Worm (Caenorhabditis elegans) whole organism, L3 larva: ENCODE data around the gene rpoa-1.

Experiments
- fos-1 ChIP-seq: fragments of 150-350 bp; optimal IDR thresholded peaks from 2 replicates; lab custom pipeline; 2014; ENCODE audit warnings: missing biosample characterization, missing genetic modification characterization
- jun-1 ChIP-seq: fragments of 150-350 bp; optimal IDR thresholded peaks from 2 replicates; lab custom pipeline; 2014; ENCODE audit warnings: missing biosample characterization, missing genetic modification reagents, missing genetic modification characterization
- mdl-1 ChIP-seq: fragments of 150-350 bp; optimal IDR thresholded peaks from 2 replicates; lab custom pipeline; 2014; ENCODE audit warnings: missing biosample characterization, missing genetic modification characterization
- nhr-11 ChIP-seq: fragments of 150-350 bp; optimal IDR thresholded peaks from 2 replicates; lab custom pipeline; 2014; ENCODE audit warnings: missing biosample characterization, missing genetic modification characterization
- skn-1 ChIP-seq: fragments of 150-350 bp; optimal IDR thresholded peaks from 2 replicates; lab custom pipeline; 2014; ENCODE audit warnings: missing biosample characterization, missing genetic modification characterization
- tbx-2 ChIP-seq: sonication (generic microtip); optimal IDR thresholded peaks from 2 replicates; lab custom pipeline; 2016; ENCODE audit warnings: mild to moderate bottlenecking, missing genetic modification characterization, missing compliant biosample characterization
- unc-39 ChIP-seq: sonication (generic microtip); optimal IDR thresholded peaks from 4 replicates; lab custom pipeline; 2017; ENCODE audit warnings: missing biosample characterization, missing genetic modification characterization

DNA sequence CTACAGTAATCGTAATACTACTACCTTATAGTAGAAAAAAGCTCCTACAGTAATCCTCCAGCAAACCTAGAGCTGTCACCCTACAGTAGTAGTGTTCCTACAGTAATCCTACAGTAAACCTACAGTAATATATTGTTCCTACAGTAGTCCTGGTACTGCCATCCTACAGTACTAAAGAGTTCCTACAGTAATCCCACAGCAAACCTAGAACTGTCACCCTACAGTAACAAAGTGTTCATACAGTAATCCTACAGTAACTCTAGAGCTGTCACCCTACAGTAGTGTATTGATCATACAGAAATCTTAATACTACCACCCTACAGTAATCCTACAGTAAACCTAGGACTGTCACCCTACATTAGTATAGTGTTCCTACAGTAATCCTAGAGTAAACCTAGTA, 18.6 kb upstream of the rpoa-1 start:
- TF ChIP-seq tbx-2 (tag; lab: Kevin White, UChicago), result no peak
- TF ChIP-seq fos-1 (tag; lab: Kevin White, UChicago), result no peak
- TF ChIP-seq jun-1 (tag; lab: Kevin White, UChicago), result no peak
- no peak for TF ChIP-seq skn-1 (tag; lab: Kevin White, UChicago)
- TF ChIP-seq unc-39, result no peak
- no peak for TF ChIP-seq nhr-11 (tag; lab: Kevin White, UChicago)
- TF ChIP-seq mdl-1 (tag; lab: Kevin White, UChicago), result no peak
